Fruit fly (Drosophila melanogaster) Kc167 (cell line): ENCODE data around the gene emc.

Experiments used
- Myc ChIP-seq: fragments of >200 bp; optimal IDR thresholded peaks from 2 replicates; lab custom pipeline; 2017; ENCODE audit warnings: missing external identifiers
- Sin3A ChIP-seq: fragments of >200 bp; optimal IDR thresholded peaks from 2 replicates; lab custom pipeline; 2018; ENCODE audit warnings: missing external identifiers
- h ChIP-seq: fragments of >200 bp; optimal IDR thresholded peaks from 3 replicates; lab custom pipeline; 2018; ENCODE audit warnings: missing external identifiers
- insv ChIP-seq: fragments of >200 bp; optimal IDR thresholded peaks from 3 replicates; lab custom pipeline; 2018; ENCODE audit warnings: missing external identifiers
- psq ChIP-seq: fragments of >200 bp; optimal IDR thresholded peaks from 2 replicates; lab custom pipeline; 2017; ENCODE audit warnings: missing external identifiers
- ttk ChIP-seq: sonication (Bioruptor generic); optimal IDR thresholded peaks from 2 replicates; lab custom pipeline; 2017; ENCODE audit warnings: missing external identifiers

Gene emc

dm6 chr3L:788961-789360, 39.8 kb downstream of the emc start:
- TF ChIP-seq ttk (lab: Kevin White, UChicago) (no peak), h (lab: Kevin White, UChicago) (no peak), psq (lab: Kevin White, UChicago) (no peak), Sin3A (lab: Kevin White, UChicago) (no peak), insv (lab: Kevin White, UChicago) (no peak), Myc (no peak)

dm6 chr3L:791251-791991, 42.2 kb downstream of the emc start:
- TF ChIP-seq insv (lab: Kevin White, UChicago) (no peak), Sin3A (lab: Kevin White, UChicago) (no peak), Myc (no peak), ttk (lab: Kevin White, UChicago) (no peak), h (lab: Kevin White, UChicago) (no peak), psq (lab: Kevin White, UChicago) (no peak)

- TF ChIP-seq ttk (lab: Kevin White, UChicago) (no peak), h (lab: Kevin White, UChicago) (no peak), psq (lab: Kevin White, UChicago) (no peak), Myc (no peak), Sin3A (lab: Kevin White, UChicago) (no peak), insv (lab: Kevin White, UChicago) (no peak)
Measured at dm6 chr3L:793733-794320, 44.6 kb downstream of the emc start.

dm6 chr3L:794462-794861, 45.3 kb downstream of the emc start:
- TF ChIP-seq h (lab: Kevin White, UChicago) (no peak), ttk (lab: Kevin White, UChicago) (no peak)

DNA sequence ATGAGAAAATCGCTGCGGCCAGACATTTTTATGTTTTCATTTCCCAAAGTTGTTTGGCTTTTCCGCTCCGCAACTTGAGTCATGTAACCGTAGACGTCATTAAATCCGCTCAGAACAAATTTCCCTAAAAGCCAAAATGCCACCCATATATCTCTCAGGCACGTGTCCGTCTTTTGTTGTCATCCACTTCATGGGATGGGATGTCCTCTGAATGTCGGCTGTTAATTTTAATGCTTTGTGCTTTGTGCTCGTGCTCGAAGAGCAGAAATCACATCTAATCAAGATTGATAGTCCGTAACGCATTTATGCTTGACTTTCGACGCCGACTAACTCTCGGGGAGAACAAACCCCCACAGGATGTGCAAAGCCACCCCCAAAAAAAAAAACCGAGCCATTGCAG, 45.8 kb downstream of the emc start:
- TF ChIP-seq insv (lab: Kevin White, UChicago) (no peak), h (lab: Kevin White, UChicago) (no peak), psq (lab: Kevin White, UChicago) (no peak), ttk (lab: Kevin White, UChicago) (no peak), Myc (no peak), Sin3A (lab: Kevin White, UChicago) (no peak)

- no peak for TF ChIP-seq insv (lab: Kevin White, UChicago)
- no peak for TF ChIP-seq Sin3A (lab: Kevin White, UChicago)
- TF ChIP-seq psq (lab: Kevin White, UChicago) = no peak
- TF ChIP-seq ttk (lab: Kevin White, UChicago) = no peak
- no peak for TF ChIP-seq Myc
- TF ChIP-seq h (lab: Kevin White, UChicago) = no peak
Measured at dm6 chr3L:796926-797802, 48.0 kb downstream of the emc start.

- TF ChIP-seq ttk (lab: Kevin White, UChicago) = no peak
- TF ChIP-seq Myc = no peak
- no peak for TF ChIP-seq insv (lab: Kevin White, UChicago)
- TF ChIP-seq psq (lab: Kevin White, UChicago) = no peak
- no peak for TF ChIP-seq Sin3A (lab: Kevin White, UChicago)
- TF ChIP-seq h (lab: Kevin White, UChicago) = no peak
Measured at dm6 chr3L:799837-800513, 50.8 kb downstream of the emc start.

DNA sequence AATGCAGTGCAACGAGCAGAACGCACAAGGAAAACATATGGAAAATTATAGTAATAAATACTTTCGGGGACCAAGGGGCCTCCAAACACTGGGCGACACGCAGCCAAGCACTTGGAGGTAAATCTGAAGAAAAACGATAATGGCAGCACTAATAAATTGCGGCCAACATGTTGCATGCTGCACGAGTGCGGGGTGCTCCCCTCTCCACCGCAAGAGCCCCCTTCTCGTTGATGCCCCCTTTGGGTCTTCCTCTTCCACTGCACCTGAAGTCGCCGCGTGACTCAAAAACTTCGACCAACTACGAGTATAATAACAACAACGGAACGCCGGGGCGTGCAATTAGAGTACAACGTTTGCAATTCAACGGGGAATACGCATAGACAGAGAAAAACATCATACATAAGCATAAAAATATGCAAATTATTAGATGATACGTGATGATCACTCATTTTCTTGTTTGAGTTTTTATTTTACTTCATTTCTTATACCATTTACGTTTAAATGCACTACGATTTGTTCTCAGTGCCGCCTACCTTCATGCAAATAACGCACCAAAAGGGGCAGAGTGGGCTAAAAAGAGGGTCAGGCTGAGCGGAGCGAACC, 52.8 kb downstream of the emc start:
- TF ChIP-seq psq (lab: Kevin White, UChicago) (no peak), insv (lab: Kevin White, UChicago) (no peak), Sin3A (lab: Kevin White, UChicago) (no peak), Myc (no peak)

DNA sequence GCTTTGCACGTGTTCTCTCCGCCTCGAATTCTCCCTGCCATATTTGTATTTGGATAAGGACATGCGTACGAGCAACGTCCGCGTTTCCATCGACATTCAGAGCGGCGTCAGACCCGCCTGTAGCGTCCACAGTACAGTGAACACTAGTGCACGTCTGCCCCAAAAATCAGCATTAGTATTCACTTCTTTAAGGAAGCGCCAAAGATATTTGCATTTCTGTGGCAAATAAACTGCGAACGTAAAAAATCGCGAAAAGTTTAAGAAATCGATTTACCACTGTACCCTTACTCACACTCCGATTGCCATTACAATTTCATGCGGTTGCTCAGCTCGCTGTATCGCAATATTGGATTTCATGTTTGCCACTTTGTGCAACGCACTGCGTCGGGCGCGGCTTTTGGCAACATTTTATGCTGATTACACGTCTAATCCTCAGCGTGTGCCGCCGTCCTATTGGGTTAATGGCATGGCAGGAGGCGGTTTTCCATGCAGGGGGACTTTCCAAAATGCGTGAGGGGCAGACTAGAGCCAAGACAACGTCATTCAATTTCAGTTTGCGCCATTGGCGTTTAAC, 53.6 kb downstream of the emc start:
- TF ChIP-seq Myc (no peak), ttk (lab: Kevin White, UChicago) (no peak), Sin3A (lab: Kevin White, UChicago) (no peak), h (lab: Kevin White, UChicago) (no peak), insv (lab: Kevin White, UChicago) (no peak), psq (lab: Kevin White, UChicago) (no peak)
